Worm (Caenorhabditis elegans): ENCODE results near the gene lin-23.

ce11 chrII:6346551-6347079 lies 24.5 kb upstream of the lin-23 start:
- TF ChIP-seq ztf-4 (tag; optimal IDR thresholded peaks at IDR 0.05) (peak; percentile 86), nhr-11 (tag; optimal IDR thresholded peaks at IDR 0.05) (no peak), ces-1 (GFP tag; optimal IDR thresholded peaks at IDR 0.05) (no peak), ceh-82 (tag; optimal IDR thresholded peaks at IDR 0.05) (no peak)
